Worm (Caenorhabditis elegans) whole organism, early embryonic: ENCODE measurements around the gene best-19.

Experiments
- F13C5.2 ChIP-seq: sonication (generic microtip); optimal IDR thresholded peaks from 2 replicates; lab custom pipeline; 2017; ENCODE audit warnings: mild to moderate bottlenecking, missing genetic modification characterization, inconsistent platforms, missing compliant biosample characterization
- ama-1 ChIP-seq: fragments of 150-350 bp; optimal IDR thresholded peaks from 2 replicates; lab custom pipeline; 2014
- ceh-13 ChIP-seq: fragments of 200-800 bp; sonication (Bioruptor generic); optimal IDR thresholded peaks from 2 replicates; lab custom pipeline; 2018; ENCODE audit warnings: mild to moderate bottlenecking, missing genetic modification characterization, missing compliant biosample characterization
- ets-7 ChIP-seq: sonication (generic microtip); optimal IDR thresholded peaks from 2 replicates; lab custom pipeline; 2016; ENCODE audit warnings: missing genotype, missing genetic modification characterization, missing compliant biosample characterization
- flt-1 ChIP-seq: fragments of 200-800 bp; sonication (Bioruptor generic); IDR thresholded peaks from 2 replicates; pipeline ENCODE4 v1.3.6; 2022; ENCODE audit warnings: missing genetic modification characterization, missing compliant biosample characterization
- hmbx-1 ChIP-seq: sonication (generic microtip); optimal IDR thresholded peaks from 2 replicates; lab custom pipeline; 2016; ENCODE audit warnings: mild to moderate bottlenecking, missing genetic modification characterization, missing compliant biosample characterization
- tbx-11 ChIP-seq: fragments of 200-800 bp; sonication (Bioruptor generic); IDR thresholded peaks from 2 replicates; pipeline ENCODE4 v1.3.6; 2022; ENCODE audit warnings: missing genetic modification characterization, missing compliant biosample characterization

DNA sequence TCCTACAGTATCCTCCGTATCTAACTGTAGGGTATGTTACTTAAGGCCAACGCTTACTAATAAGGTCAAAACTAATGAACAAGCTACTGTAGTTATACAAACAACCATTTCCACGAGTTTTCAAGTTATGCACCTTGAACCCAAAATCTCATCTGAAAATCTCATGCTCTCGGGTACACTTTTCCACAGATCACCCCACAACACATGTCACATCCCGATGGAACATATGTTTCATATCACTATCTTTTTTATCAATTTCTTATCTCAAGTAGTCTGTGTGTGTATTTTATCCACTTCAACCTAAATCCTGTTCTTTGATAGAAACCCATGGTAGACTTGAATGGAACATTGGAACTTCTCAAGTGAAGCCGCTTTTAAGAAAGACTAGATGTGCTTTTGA lies 16.9 kb downstream of the best-19 start:
- TF ChIP-seq ama-1 (lab: Kevin White, UChicago), result no peak
- TF ChIP-seq F13C5.2, result no peak
- no peak for TF ChIP-seq tbx-11
- no peak for TF ChIP-seq flt-1 (GFP tag; lab: Robert Waterston, UW)
- no peak for TF ChIP-seq ets-7
- TF ChIP-seq ceh-13 (GFP tag; lab: Kevin White, UChicago), result no peak
- no peak for TF ChIP-seq hmbx-1 (tag; lab: Kevin White, UChicago)
